Fruit fly (Drosophila melanogaster): Measurements from ENCODE around the gene Tsf1.
A peak's percentile ranks its signal among the peaks of the same experiment; 100 is the strongest.

Gene Tsf1

dm6 chrX:18405567-18406059 is 18.7 kb downstream of the Tsf1 start:
- TF ChIP-seq sv (GFP tag; optimal IDR thresholded peaks at IDR 0.05): peak; percentile 73
- TF ChIP-seq pan (optimal IDR thresholded peaks at IDR 0.05): no peak
- peak; percentile 15 for TF ChIP-seq ey (GFP tag; optimal IDR thresholded peaks at IDR 0.05)
- TF ChIP-seq Myc (optimal IDR thresholded peaks at IDR 0.05): no peak
- peak; percentile 5 for TF ChIP-seq rgr (GFP tag; optimal IDR thresholded peaks at IDR 0.05)
- TF ChIP-seq HLH106 (tag; optimal IDR thresholded peaks at IDR 0.05): no peak
- no peak for TF ChIP-seq Hr83 (GFP tag; optimal IDR thresholded peaks at IDR 0.05; ENCODE audit: poor library complexity, severe bottlenecking)
- no peak for TF ChIP-seq CrebA (GFP tag; optimal IDR thresholded peaks at IDR 0.05; ENCODE audit: borderline replicate concordance)
- no peak for TF ChIP-seq Dif (GFP tag; optimal IDR thresholded peaks at IDR 0.05; ENCODE audit: partially characterized antibody)

- no peak for TF ChIP-seq Abd-B (GFP tag; optimal IDR thresholded peaks at IDR 0.05)
- TF ChIP-seq jim (GFP tag; optimal IDR thresholded peaks at IDR 0.05): no peak
- no peak for TF ChIP-seq foxo (GFP tag; optimal IDR thresholded peaks at IDR 0.05)
- no peak for TF ChIP-seq h (GFP tag; optimal IDR thresholded peaks at IDR 0.05)
- no peak for TF ChIP-seq psq (GFP tag; optimal IDR thresholded peaks at IDR 0.05)
- no peak for TF ChIP-seq pan (optimal IDR thresholded peaks at IDR 0.05)
- TF ChIP-seq sage (GFP tag; optimal IDR thresholded peaks at IDR 0.05): no peak
- TF ChIP-seq fru (GFP tag; optimal IDR thresholded peaks at IDR 0.05): no peak
- no peak for TF ChIP-seq Mio (GFP tag; optimal IDR thresholded peaks at IDR 0.05)
- TF ChIP-seq OdsH (GFP tag; optimal IDR thresholded peaks at IDR 0.05): no peak
- TF ChIP-seq Sp1 (GFP tag; optimal IDR thresholded peaks at IDR 0.05): no peak
- TF ChIP-seq lola (GFP tag; optimal IDR thresholded peaks at IDR 0.05): no peak
These were observed 19.9 kb downstream of the Tsf1 start for dm6 chrX:18406593-18407393.

dm6 chrX:18407394-18407721 is 20.5 kb downstream of the Tsf1 start:
- peak; percentile 13 for TF ChIP-seq fru (GFP tag; optimal IDR thresholded peaks at IDR 0.05)
- TF ChIP-seq dmrt93B (GFP tag; optimal IDR thresholded peaks at IDR 0.05): no peak
- TF ChIP-seq h (GFP tag; optimal IDR thresholded peaks at IDR 0.05): peak; percentile 20

- TF ChIP-seq Dif (GFP tag; optimal IDR thresholded peaks at IDR 0.05; ENCODE audit: partially characterized antibody): no peak
- TF ChIP-seq Vsx2 (GFP tag; optimal IDR thresholded peaks at IDR 0.05; ENCODE audit: partially characterized antibody): peak; percentile 85
- no peak for TF ChIP-seq OdsH (GFP tag; optimal IDR thresholded peaks at IDR 0.05)
- no peak for TF ChIP-seq Hnf4 (GFP tag; optimal IDR thresholded peaks at IDR 0.05)
- TF ChIP-seq dl (GFP tag; optimal IDR thresholded peaks at IDR 0.05; ENCODE audit: insufficient read depth in 1 of 2, partially characterized antibody in 2 of 2): no peak
- TF ChIP-seq Myc (optimal IDR thresholded peaks at IDR 0.05): peak; percentile 3
- no peak for TF ChIP-seq rgr (GFP tag; optimal IDR thresholded peaks at IDR 0.05)
- no peak for TF ChIP-seq Jra (GFP tag; optimal IDR thresholded peaks at IDR 0.05)
- no peak for TF ChIP-seq Rel (GFP tag; optimal IDR thresholded peaks at IDR 0.05)
- peak; percentile 4 for TF ChIP-seq Rel (tag; optimal IDR thresholded peaks at IDR 0.05)
- TF ChIP-seq psq (GFP tag; optimal IDR thresholded peaks at IDR 0.05): no peak
- no peak for TF ChIP-seq Dfd (GFP tag; optimal IDR thresholded peaks at IDR 0.05)
- TF ChIP-seq GATAd (GFP tag; optimal IDR thresholded peaks at IDR 0.05): no peak
- peak; percentile 6 for TF ChIP-seq N (GFP tag; optimal IDR thresholded peaks at IDR 0.05)
- TF ChIP-seq foxo (GFP tag; optimal IDR thresholded peaks at IDR 0.05): no peak
- TF ChIP-seq Abd-B (GFP tag; optimal IDR thresholded peaks at IDR 0.05): no peak
- no peak for TF ChIP-seq pan (optimal IDR thresholded peaks at IDR 0.05)
- no peak for TF ChIP-seq fru (GFP tag; optimal IDR thresholded peaks at IDR 0.05)
- TF ChIP-seq lola (GFP tag; optimal IDR thresholded peaks at IDR 0.05): no peak
- TF ChIP-seq usp (GFP tag; optimal IDR thresholded peaks at IDR 0.05): no peak
- no peak for TF ChIP-seq brk (GFP tag; optimal IDR thresholded peaks at IDR 0.05)
- TF ChIP-seq Mio (GFP tag; optimal IDR thresholded peaks at IDR 0.05): no peak
- no peak for TF ChIP-seq HLH106 (tag; optimal IDR thresholded peaks at IDR 0.05)
These were observed 22.6 kb downstream of the Tsf1 start for dm6 chrX:18409449-18409848.

Data from whole organism, wandering third instar larva.